Worm (Caenorhabditis elegans) whole organism, L2 larva: Measurements from ENCODE around the gene F27E5.5.

Experiments
- R02D3.7 ChIP-seq: fragments of 150-350 bp; optimal IDR thresholded peaks from 2 replicates; lab custom pipeline; 2014; ENCODE audit warnings: missing biosample characterization, missing genetic modification characterization
- Y55F3AM.14 ChIP-seq: fragments of 200-800 bp; sonication (Bioruptor generic); optimal IDR thresholded peaks from 2 replicates; lab custom pipeline; 2018; ENCODE audit warnings: mild to moderate bottlenecking, missing genetic modification characterization, missing compliant biosample characterization
- ZK546.5 ChIP-seq: sonication (generic microtip); optimal IDR thresholded peaks from 2 replicates; lab custom pipeline; 2017; ENCODE audit warnings: missing biosample characterization, missing genetic modification characterization
- alr-1 ChIP-seq: fragments of 150-350 bp; optimal IDR thresholded peaks from 2 replicates; lab custom pipeline; 2014; ENCODE audit warnings: missing biosample characterization, missing genetic modification characterization
- aly-2 ChIP-seq: fragments of 150-350 bp; optimal IDR thresholded peaks from 2 replicates; lab custom pipeline; 2014; ENCODE audit warnings: missing biosample characterization, missing genetic modification characterization
- ceh-16 ChIP-seq: fragments of 150-350 bp; optimal IDR thresholded peaks from 2 replicates; lab custom pipeline; 2014; ENCODE audit warnings: missing biosample characterization, missing genetic modification characterization
- ceh-82 ChIP-seq: fragments of 150-350 bp; optimal IDR thresholded peaks from 2 replicates; lab custom pipeline; 2014; ENCODE audit warnings: missing biosample characterization, missing genetic modification characterization
- crh-2 ChIP-seq: sonication (generic microtip); optimal IDR thresholded peaks from 2 replicates; lab custom pipeline; 2017; ENCODE audit warnings: missing biosample characterization, missing genetic modification characterization
- dmd-4 ChIP-seq: sonication (generic microtip); optimal IDR thresholded peaks from 2 replicates; lab custom pipeline; 2017; ENCODE audit warnings: missing biosample characterization, missing genetic modification characterization
- elt-1 ChIP-seq: fragments of 150-350 bp; optimal IDR thresholded peaks from 2 replicates; lab custom pipeline; 2014; ENCODE audit warnings: missing biosample characterization, missing genetic modification characterization
- elt-3 ChIP-seq: sonication (generic microtip); optimal IDR thresholded peaks from 2 replicates; lab custom pipeline; 2017; ENCODE audit warnings: missing biosample characterization, missing genetic modification characterization
- fos-1 ChIP-seq: fragments of 150-350 bp; optimal IDR thresholded peaks from 2 replicates; lab custom pipeline; 2014; ENCODE audit warnings: missing biosample characterization, missing genetic modification characterization
- gmeb-1 ChIP-seq: fragments of 150-350 bp; optimal IDR thresholded peaks from 2 replicates; lab custom pipeline; 2014; ENCODE audit warnings: missing biosample characterization, missing genetic modification characterization
- lin-11 ChIP-seq: fragments of 150-350 bp; sonication (generic microtip); optimal IDR thresholded peaks from 2 replicates; lab custom pipeline; 2014; ENCODE audit warnings: missing biosample characterization, missing genetic modification characterization, inconsistent platforms, mixed read lengths
- lin-39 ChIP-seq: fragments of 150-350 bp; optimal IDR thresholded peaks from 2 replicates; lab custom pipeline; 2014; ENCODE audit warnings: missing biosample characterization, missing genetic modification reagents, missing genetic modification characterization
- mbf-1 ChIP-seq: sonication (generic microtip); optimal IDR thresholded peaks from 2 replicates; lab custom pipeline; 2017; ENCODE audit warnings: missing biosample characterization, missing genetic modification characterization
- mdl-1 ChIP-seq, 2 experiments: fragments of 150-350 bp in 1 of 2; sonication (generic microtip) in 1 of 2; optimal IDR thresholded peaks; 2 replicates each; lab custom pipeline; 2017; ENCODE audit warnings: missing biosample characterization in 2 of 2, missing genetic modification characterization in 2 of 2
- nhr-11 ChIP-seq: fragments of 150-350 bp; optimal IDR thresholded peaks from 2 replicates; lab custom pipeline; 2014; ENCODE audit warnings: missing biosample characterization, missing genetic modification characterization
- nhr-12 ChIP-seq: fragments of 150-350 bp; optimal IDR thresholded peaks from 2 replicates; lab custom pipeline; 2014; ENCODE audit warnings: missing biosample characterization, missing genetic modification characterization
- nhr-23 ChIP-seq: fragments of 150-350 bp; optimal IDR thresholded peaks from 2 replicates; lab custom pipeline; 2014; ENCODE audit warnings: missing biosample characterization, missing genetic modification reagents, missing genetic modification characterization
- nhr-237 ChIP-seq: fragments of 150-350 bp; optimal IDR thresholded peaks from 2 replicates; lab custom pipeline; 2014; ENCODE audit warnings: missing biosample characterization, missing genetic modification characterization
- nhr-25 ChIP-seq: fragments of 150-350 bp; sonication (generic microtip); optimal IDR thresholded peaks from 3 replicates; lab custom pipeline; 2014; ENCODE audit warnings: missing biosample characterization, missing genetic modification characterization
- nhr-6 ChIP-seq: fragments of 150-350 bp; optimal IDR thresholded peaks from 2 replicates; lab custom pipeline; 2014; ENCODE audit warnings: missing biosample characterization, missing genetic modification characterization
- nhr-77 ChIP-seq: fragments of 150-350 bp; optimal IDR thresholded peaks from 2 replicates; lab custom pipeline; 2014; ENCODE audit warnings: missing biosample characterization, missing genetic modification characterization
- peb-1 ChIP-seq: fragments of 150-350 bp; optimal IDR thresholded peaks from 2 replicates; lab custom pipeline; 2014; ENCODE audit warnings: missing biosample characterization, missing genetic modification characterization
- sem-4 ChIP-seq: fragments of 150-350 bp; optimal IDR thresholded peaks from 2 replicates; lab custom pipeline; 2014; ENCODE audit warnings: missing biosample characterization, missing genetic modification reagents, missing genetic modification characterization
- skn-1 ChIP-seq: sonication (generic microtip); optimal IDR thresholded peaks from 2 replicates; lab custom pipeline; 2017; ENCODE audit warnings: missing biosample characterization, missing genetic modification characterization
- sma-9 ChIP-seq, 2 experiments: fragments of 150-350 bp in 1 of 2; sonication (generic microtip) in 1 of 2; optimal IDR thresholded peaks; 2 replicates each; lab custom pipeline; 2014 to 2016; ENCODE audit warnings: missing genetic modification characterization in 2 of 2, mild to moderate bottlenecking in 1 of 2, missing biosample characterization in 1 of 2, missing compliant biosample characterization in 1 of 2, missing genetic modification reagents in 1 of 2, moderate library complexity in 1 of 2
- snpc-4 ChIP-seq: fragments of 150-350 bp; optimal IDR thresholded peaks from 2 replicates; lab custom pipeline; 2014; ENCODE audit warnings: missing biosample characterization, missing genetic modification characterization
- unc-39 ChIP-seq: fragments of 150-350 bp; optimal IDR thresholded peaks from 2 replicates; lab custom pipeline; 2014; ENCODE audit warnings: missing biosample characterization, missing genetic modification characterization
- unc-55 ChIP-seq: fragments of 150-350 bp; sonication (generic microtip); optimal IDR thresholded peaks from 3 replicates; lab custom pipeline; 2014; ENCODE audit warnings: missing biosample characterization, missing genetic modification reagents, missing genetic modification characterization
- zag-1 ChIP-seq: fragments of 150-350 bp; optimal IDR thresholded peaks from 2 replicates; lab custom pipeline; 2014; ENCODE audit warnings: missing biosample characterization, missing genetic modification characterization
- ztf-1 ChIP-seq: fragments of 200-800 bp; sonication (Bioruptor generic); conservative IDR thresholded peaks from 2 replicates; pipeline ENCODE4 v1.3.6; 2022; ENCODE audit warnings: missing genetic modification characterization, missing compliant biosample characterization
- ztf-11 ChIP-seq: sonication (generic microtip); optimal IDR thresholded peaks from 2 replicates; lab custom pipeline; 2017; ENCODE audit warnings: missing biosample characterization, missing genetic modification characterization
- ztf-4 ChIP-seq: fragments of 150-350 bp; optimal IDR thresholded peaks from 2 replicates; lab custom pipeline; 2014; ENCODE audit warnings: missing biosample characterization, missing genetic modification characterization

F27E5.5 gene

ce11 chrII:10144092-10144491, 12.4 kb upstream of the F27E5.5 start, which contains the start of gene F27E5.3:
F27E5.3 (minus strand) TSS chrII:10144192.
- no peak for TF ChIP-seq nhr-12

DNA sequence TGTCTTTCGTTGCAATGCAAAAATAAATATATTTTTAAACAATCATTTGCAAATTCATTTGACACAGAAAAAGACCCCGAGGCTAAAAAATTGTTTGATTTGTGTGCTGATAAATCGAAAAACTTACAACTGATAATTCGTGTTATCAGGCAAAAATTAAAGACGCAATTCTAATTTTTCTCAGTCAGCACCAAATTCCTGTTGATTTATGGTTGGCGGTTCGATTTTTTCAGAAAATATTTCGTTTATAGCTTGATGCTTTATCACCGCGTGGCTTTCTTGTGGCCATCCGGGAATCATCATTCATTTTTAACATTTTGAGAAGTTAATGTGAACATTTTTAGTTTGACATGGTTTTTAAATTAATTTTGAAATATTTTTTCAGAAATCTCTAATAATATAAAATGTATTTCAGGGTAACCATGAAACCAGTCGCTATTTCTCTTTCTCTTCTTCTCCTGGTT, 7.5 kb upstream of the F27E5.5 start, which contains the start of gene asah-2:
Gene asah-2, plus strand, starts transcription at position 414 of the 464 bp plus-strand sequence.
- TF ChIP-seq nhr-23 (no peak), fos-1 (tag; lab: Kevin White, UChicago) (peak; percentile 88), nhr-11 (tag; lab: Kevin White, UChicago) (no peak), skn-1 (tag; lab: Kevin White, UChicago) (no peak), zag-1 (tag; lab: Kevin White, UChicago) (no peak), mdl-1 (tag; optimal IDR thresholded peaks at IDR 0.05; lab: Kevin White, UChicago) (no peak), sma-9 (GFP tag; optimal IDR thresholded peaks at IDR 0.05; lab: Kevin White, UChicago) (peak; percentile 25), sma-9 (tag; optimal IDR thresholded peaks at IDR 0.05; lab: Kevin White, UChicago) (no peak), ztf-1 (GFP tag; lab: Robert Waterston, UW) (no peak), elt-1 (tag; lab: Kevin White, UChicago) (no peak), nhr-6 (tag; lab: Kevin White, UChicago) (no peak)

ce11 chrII:10137358-10137757, 5.7 kb upstream of the F27E5.5 start, which contains the start of gene phg-1:
phg-1 (plus strand) TSS chrII:10137658.
- TF ChIP-seq ztf-11 (no peak), nhr-23 (no peak), lin-11 (no peak), sem-4 (tag; lab: Kevin White, UChicago) (no peak), elt-1 (tag; lab: Kevin White, UChicago) (no peak), aly-2 (tag; lab: Kevin White, UChicago) (no peak), nhr-25 (no peak), ceh-16 (tag; lab: Kevin White, UChicago) (no peak), mbf-1 (tag; lab: Kevin White, UChicago) (no peak), zag-1 (tag; lab: Kevin White, UChicago) (no peak), crh-2 (no peak), nhr-237 (no peak), R02D3.7 (tag; lab: Kevin White, UChicago) (no peak), elt-3 (tag; lab: Kevin White, UChicago) (no peak), gmeb-1 (no peak)

- no peak for TF ChIP-seq unc-39
- TF ChIP-seq gmeb-1, result no peak
- TF ChIP-seq lin-39, result no peak
- TF ChIP-seq zag-1 (tag; lab: Kevin White, UChicago), result no peak
- no peak for TF ChIP-seq ceh-82 (tag; lab: Kevin White, UChicago)
- no peak for TF ChIP-seq mdl-1 (tag; optimal IDR thresholded peaks at IDR 0.05; lab: Kevin White, UChicago)
- TF ChIP-seq ceh-16 (tag; lab: Kevin White, UChicago), result no peak
These were observed 5.1 kb upstream of the F27E5.5 start for ce11 chrII:10136771-10137170.

DNA sequence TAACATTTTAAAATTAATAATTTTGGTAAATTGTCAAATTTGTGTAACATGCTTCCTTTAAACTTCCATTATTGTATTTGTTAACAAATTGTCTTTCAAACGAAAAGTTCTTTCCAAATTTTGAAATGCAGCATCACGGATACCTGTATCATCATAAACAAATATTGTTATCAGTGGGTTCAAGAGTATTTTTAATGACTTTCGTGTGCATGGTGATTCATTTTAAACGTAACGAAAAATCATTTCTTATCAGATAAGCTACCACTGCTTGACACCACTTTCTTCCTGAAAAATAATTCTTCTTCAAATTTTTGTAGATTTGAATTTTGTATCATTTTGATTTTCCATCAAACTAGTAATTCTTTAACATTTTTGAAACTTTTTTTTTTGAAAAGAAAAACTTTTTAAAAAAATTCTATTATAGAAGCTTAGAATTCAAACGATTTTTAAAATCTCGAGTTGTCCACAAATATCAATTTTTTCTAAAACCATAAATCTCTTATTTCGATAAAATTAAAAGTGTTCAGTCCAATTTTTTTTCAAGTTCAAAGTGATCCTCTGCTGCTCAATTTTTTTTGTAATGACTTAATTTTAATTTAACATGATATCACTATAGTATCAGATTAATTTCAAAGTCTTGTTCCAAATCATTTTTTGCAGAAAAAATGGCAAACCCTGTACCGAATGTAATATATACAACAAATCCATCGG, 2.8 kb upstream of the F27E5.5 start, which contains the start of gene F27E5.9:
Gene F27E5.9, plus strand, starts transcription at position 661 of the 711 bp plus-strand sequence.
- TF ChIP-seq Y55F3AM.14 (GFP tag; lab: Kevin White, UChicago) (no peak), skn-1 (tag; lab: Kevin White, UChicago) (no peak), gmeb-1 (peak; percentile 38), ZK546.5 (tag; lab: Kevin White, UChicago) (no peak), fos-1 (tag; lab: Kevin White, UChicago) (peak; percentile 100), lin-39 (no peak), nhr-12 (no peak), sma-9 (GFP tag; optimal IDR thresholded peaks at IDR 0.05; lab: Kevin White, UChicago) (peak; percentile 56), sma-9 (tag; optimal IDR thresholded peaks at IDR 0.05; lab: Kevin White, UChicago) (no peak), crh-2 (peak; percentile 12), ztf-4 (no peak), snpc-4 (tag; lab: Kevin White, UChicago) (no peak), alr-1 (tag; lab: Kevin White, UChicago) (no peak), ztf-11 (no peak), mdl-1 (tag; optimal IDR thresholded peaks at IDR 0.05; lab: Kevin White, UChicago) (no peak), R02D3.7 (tag; lab: Kevin White, UChicago) (no peak), unc-55 (GFP tag; lab: Kevin White, UChicago) (no peak), dmd-4 (tag; lab: Kevin White, UChicago) (no peak), nhr-77 (tag; lab: Kevin White, UChicago) (no peak), peb-1 (tag; lab: Kevin White, UChicago) (no peak)
